Worm (Caenorhabditis elegans): Measurements from ENCODE around the gene ZK1098.3.

Gene ZK1098.3

DNA sequence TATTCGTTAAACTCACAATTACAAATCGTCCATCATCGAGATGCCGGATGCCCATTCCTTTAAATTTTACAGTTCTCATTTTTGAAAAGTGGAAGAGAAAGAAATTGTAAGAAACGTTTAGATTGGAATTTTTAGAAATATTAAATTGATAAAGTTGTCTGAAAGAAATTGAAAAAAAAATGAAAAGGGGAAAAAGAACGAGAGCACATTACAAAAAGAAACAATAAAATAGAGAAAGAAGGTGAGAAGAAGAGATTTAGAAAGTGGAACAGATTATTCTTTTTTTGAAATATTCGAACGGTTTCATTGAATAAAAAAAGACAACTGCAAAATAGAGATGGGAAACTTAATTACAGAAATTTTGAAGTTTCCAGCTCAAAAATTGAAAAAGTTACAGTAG, 22.7 kb upstream of the ZK1098.3 start, which contains the start of gene C48B4.8:
Gene C48B4.8, minus strand, starts transcription at position 101 of the 400 bp plus-strand sequence.
- no peak for TF ChIP-seq nhr-77 (tag; optimal IDR thresholded peaks at IDR 0.05)
- no peak for TF ChIP-seq nhr-28 (tag; optimal IDR thresholded peaks at IDR 0.05)
- no peak for TF ChIP-seq elt-3 (tag; optimal IDR thresholded peaks at IDR 0.05)
- TF ChIP-seq pha-4 (tag; optimal IDR thresholded peaks at IDR 0.05): no peak
- TF ChIP-seq nhr-237 (tag; optimal IDR thresholded peaks at IDR 0.05): no peak
- TF ChIP-seq ceh-82 (tag; optimal IDR thresholded peaks at IDR 0.05): no peak
- TF ChIP-seq zag-1 (tag; optimal IDR thresholded peaks at IDR 0.05): no peak

DNA sequence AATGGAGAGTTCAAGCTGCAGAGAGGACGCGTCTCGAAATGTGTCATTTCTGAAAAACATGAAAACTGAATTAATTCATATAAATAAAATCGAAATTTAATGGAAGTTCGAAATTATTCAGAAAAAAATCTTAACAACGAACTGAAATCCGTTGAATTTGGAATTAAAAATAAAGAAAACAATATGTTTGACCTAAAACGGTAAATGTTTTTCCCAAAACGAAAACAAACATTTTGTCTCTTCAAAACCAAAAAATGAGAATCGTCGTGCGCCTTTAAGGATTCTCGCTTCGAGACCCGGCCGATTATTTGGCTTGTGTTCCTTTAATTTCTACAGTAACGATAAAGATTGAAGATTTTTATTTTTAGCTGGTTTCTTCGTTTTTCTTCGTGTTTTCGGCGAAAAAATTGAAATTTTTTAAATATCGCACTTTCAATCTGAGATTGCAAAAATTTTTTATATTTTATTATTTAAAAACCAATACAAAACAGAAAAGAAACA, 20.9 kb upstream of the ZK1098.3 start, which contains the start of gene C48B4.7:
Gene C48B4.7, minus strand, starts transcription at position 51 of the 501 bp plus-strand sequence.
- TF ChIP-seq lin-39 (tag; optimal IDR thresholded peaks at IDR 0.05): no peak
- TF ChIP-seq ama-1 (optimal IDR thresholded peaks at IDR 0.05): no peak
- no peak for TF ChIP-seq unc-39 (tag; optimal IDR thresholded peaks at IDR 0.05)
- TF ChIP-seq pha-4 (tag; optimal IDR thresholded peaks at IDR 0.05): no peak
- no peak for TF ChIP-seq zag-1 (tag; optimal IDR thresholded peaks at IDR 0.05)
- TF ChIP-seq skn-1 (tag; optimal IDR thresholded peaks at IDR 0.05): no peak
- no peak for TF ChIP-seq ceh-9 (tag; optimal IDR thresholded peaks at IDR 0.05)
- no peak for TF ChIP-seq ZK546.5 (tag; optimal IDR thresholded peaks at IDR 0.05)
- TF ChIP-seq elt-1 (tag; optimal IDR thresholded peaks at IDR 0.05): no peak
- TF ChIP-seq sea-2 (GFP tag; optimal IDR thresholded peaks at IDR 0.05): no peak
- TF ChIP-seq eor-1 (tag; optimal IDR thresholded peaks at IDR 0.05): no peak
- no peak for TF ChIP-seq lin-15B (tag; optimal IDR thresholded peaks at IDR 0.05)

DNA sequence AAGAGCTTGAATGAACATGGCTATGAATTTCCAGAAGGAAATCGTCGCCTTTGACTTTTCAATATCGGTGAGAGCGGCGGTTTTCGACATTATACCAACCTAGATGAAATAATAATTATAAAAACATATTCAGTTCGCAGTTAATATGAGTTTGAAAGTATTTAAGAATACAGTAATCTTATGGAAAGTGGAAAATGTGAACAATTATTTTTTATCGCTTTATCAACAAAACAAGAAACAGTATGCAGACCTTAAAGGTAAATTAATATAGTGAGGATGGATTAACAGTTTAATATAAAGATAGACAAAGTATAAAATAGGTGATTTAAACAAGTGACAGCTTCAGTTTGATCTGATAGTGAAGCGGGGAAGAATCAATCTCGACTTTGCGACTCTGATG, 20.0 kb upstream of the ZK1098.3 start, which contains the start of gene C48B4.6:
Gene C48B4.6, minus strand, starts transcription at position 101 of the 400 bp plus-strand sequence.
- no peak for TF ChIP-seq mml-1 (tag; optimal IDR thresholded peaks at IDR 0.05)
- TF ChIP-seq nhr-25 (tag; optimal IDR thresholded peaks at IDR 0.05): no peak
- no peak for TF ChIP-seq eor-1 (tag; optimal IDR thresholded peaks at IDR 0.05)
- TF ChIP-seq nhr-43 (tag; optimal IDR thresholded peaks at IDR 0.05; ENCODE audit: poor library complexity, severe bottlenecking): no peak
- TF ChIP-seq lin-15B (tag; optimal IDR thresholded peaks at IDR 0.05): no peak

DNA sequence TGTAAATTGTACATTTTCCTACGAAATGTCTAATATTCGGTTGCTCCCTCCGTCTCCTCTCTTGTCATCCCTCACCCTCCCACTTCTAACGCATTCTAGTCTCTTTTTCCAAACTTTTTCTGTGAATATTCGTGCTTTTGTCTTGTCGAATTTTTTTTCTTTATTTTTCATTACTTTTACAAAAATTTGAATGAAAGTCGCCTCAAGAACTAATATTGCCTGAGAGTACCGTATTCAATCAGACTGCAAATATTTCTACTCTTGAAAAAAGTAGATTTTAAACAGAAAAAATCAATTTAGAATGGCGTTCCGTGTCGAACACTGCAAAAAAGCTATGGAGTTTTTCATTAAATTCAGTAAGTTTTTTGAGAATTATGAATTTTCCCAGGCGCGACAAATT, 17.8 kb upstream of the ZK1098.3 start, which contains the start of gene ZK1098.11:
Gene ZK1098.11, plus strand, starts transcription at position 301 of the 400 bp plus-strand sequence.
- TF ChIP-seq nhr-67 (tag; optimal IDR thresholded peaks at IDR 0.05) (no peak), lsy-12 (tag; optimal IDR thresholded peaks at IDR 0.05) (no peak), ztf-4 (tag; optimal IDR thresholded peaks at IDR 0.05) (no peak), ZK546.5 (tag; optimal IDR thresholded peaks at IDR 0.05) (no peak), lin-15B (tag; optimal IDR thresholded peaks at IDR 0.05) (no peak), egl-27 (tag; optimal IDR thresholded peaks at IDR 0.05) (no peak), nhr-76 (tag; optimal IDR thresholded peaks at IDR 0.05) (no peak), mdl-1 (tag; optimal IDR thresholded peaks at IDR 0.05) (no peak), hmg-11 (tag; optimal IDR thresholded peaks at IDR 0.05) (no peak)

DNA sequence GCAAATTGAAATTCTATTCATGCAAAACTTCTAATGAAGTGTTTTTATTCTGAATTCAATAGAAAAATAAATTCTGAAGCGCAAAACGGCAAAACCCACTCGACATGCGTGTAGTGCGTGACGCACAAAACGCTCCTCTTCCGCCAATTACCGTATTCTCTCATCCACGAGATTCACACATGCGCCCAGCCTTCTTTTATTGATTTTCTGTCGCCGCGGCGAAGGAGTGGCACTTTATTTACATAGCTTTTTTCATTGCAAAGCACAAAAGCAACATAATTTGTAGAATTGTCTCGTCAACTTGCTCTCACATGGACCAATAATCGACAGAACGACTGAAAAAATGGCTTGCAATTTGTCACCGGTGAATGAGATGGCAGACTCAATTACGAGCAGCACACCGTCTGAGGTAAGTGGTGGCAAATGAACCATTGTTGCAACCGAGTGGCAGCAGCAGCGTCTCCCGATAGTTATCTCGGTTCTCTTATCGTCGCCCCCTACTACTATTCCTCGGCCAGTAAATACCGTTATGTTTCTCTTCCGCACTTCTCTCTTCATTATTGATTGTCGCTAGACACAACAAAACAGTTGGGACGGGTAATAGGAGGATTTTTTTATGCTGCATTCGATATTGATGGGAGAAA, 7.6 kb upstream of the ZK1098.3 start, which contains the start of gene unc-16:
Gene unc-16, plus strand, starts transcription at position 243 of the 644 bp plus-strand sequence.
- TF ChIP-seq lin-39 (tag; optimal IDR thresholded peaks at IDR 0.05) (peak; percentile 85), lin-15B (tag; optimal IDR thresholded peaks at IDR 0.05) (peak; percentile 89), hmg-11 (tag; optimal IDR thresholded peaks at IDR 0.05) (peak; percentile 90), pha-4 (tag; optimal IDR thresholded peaks at IDR 0.05) (peak; percentile 97), nhr-67 (tag; optimal IDR thresholded peaks at IDR 0.05) (no peak), nhr-76 (tag; optimal IDR thresholded peaks at IDR 0.05) (no peak), ama-1 (optimal IDR thresholded peaks at IDR 0.05) (peak; percentile 58), R02D3.7 (tag; optimal IDR thresholded peaks at IDR 0.05) (peak; percentile 70), ceh-28 (tag; optimal IDR thresholded peaks at IDR 0.05) (peak; percentile 90), unc-62 (GFP tag; optimal IDR thresholded peaks at IDR 0.05) (peak; percentile 70), zag-1 (tag; optimal IDR thresholded peaks at IDR 0.05) (no peak), fkh-2 (tag; optimal IDR thresholded peaks at IDR 0.05) (no peak), sea-2 (GFP tag; optimal IDR thresholded peaks at IDR 0.05) (peak; percentile 73), fkh-10 (GFP tag; optimal IDR thresholded peaks at IDR 0.05) (peak; percentile 44), nhr-77 (tag; optimal IDR thresholded peaks at IDR 0.05) (no peak), mml-1 (tag; optimal IDR thresholded peaks at IDR 0.05) (peak; percentile 87), egl-27 (tag; optimal IDR thresholded peaks at IDR 0.05) (no peak), nhr-43 (tag; optimal IDR thresholded peaks at IDR 0.05; ENCODE audit: poor library complexity, severe bottlenecking) (peak; percentile 57), snpc-4 (tag; optimal IDR thresholded peaks at IDR 0.05) (peak; percentile 90), mdl-1 (tag; optimal IDR thresholded peaks at IDR 0.05) (peak; percentile 87), nhr-12 (tag; optimal IDR thresholded peaks at IDR 0.05) (no peak), ceh-9 (tag; optimal IDR thresholded peaks at IDR 0.05) (no peak), nhr-25 (tag; optimal IDR thresholded peaks at IDR 0.05) (peak; percentile 56), lsy-12 (tag; optimal IDR thresholded peaks at IDR 0.05) (peak; percentile 85), pqm-1 (tag; optimal IDR thresholded peaks at IDR 0.05) (peak; percentile 23), jun-1 (tag; optimal IDR thresholded peaks at IDR 0.05) (peak; percentile 27), ceh-82 (tag; optimal IDR thresholded peaks at IDR 0.05) (peak; percentile 19), nhr-237 (tag; optimal IDR thresholded peaks at IDR 0.05) (no peak), aly-2 (tag; optimal IDR thresholded peaks at IDR 0.05) (no peak), skn-1 (tag; optimal IDR thresholded peaks at IDR 0.05) (peak; percentile 46), ZK546.5 (tag; optimal IDR thresholded peaks at IDR 0.05) (no peak), nfya-1 (tag; optimal IDR thresholded peaks at IDR 0.05; ENCODE audit: insufficient read depth) (peak; percentile 96), tbx-2 (tag; optimal IDR thresholded peaks at IDR 0.05) (peak; percentile 82), egl-5 (tag; optimal IDR thresholded peaks at IDR 0.05) (peak; percentile 88)

Data from whole organism, L3 larva.